Worm (Caenorhabditis elegans) whole organism, L1 larva: Measurements from ENCODE around the gene sru-39.

Experiments
- aly-2 ChIP-seq: fragments of 150-350 bp; optimal IDR thresholded peaks from 2 replicates; lab custom pipeline; 2014; ENCODE audit warnings: missing biosample characterization, missing genetic modification characterization
- ceh-82 ChIP-seq, 3 experiments: fragments of 150-350 bp in 1 of 3; sonication (generic microtip) in 2 of 3; optimal IDR thresholded peaks; 2 replicates each; lab custom pipeline; 2014 to 2017; ENCODE audit warnings: missing biosample characterization in 3 of 3, missing genetic modification characterization in 3 of 3
- egl-27 ChIP-seq, 2 experiments: fragments of 150-350 bp in 1 of 2; sonication (generic microtip); optimal IDR thresholded peaks; 3 replicates each; lab custom pipeline; 2017 to 2018; ENCODE audit warnings: missing biosample characterization in 2 of 2, missing genetic modification characterization in 2 of 2, missing genetic modification reagents in 2 of 2
- elt-2 ChIP-seq: sonication (generic microtip); optimal IDR thresholded peaks from 2 replicates; lab custom pipeline; 2016; ENCODE audit warnings: missing genetic modification characterization, mild to moderate bottlenecking, inconsistent platforms, missing compliant biosample characterization, missing genetic modification reagents
- lsy-2 ChIP-seq, 2 experiments: fragments of 150-350 bp; optimal IDR thresholded peaks; 2 replicates each; lab custom pipeline; 2014; ENCODE audit warnings: missing biosample characterization in 2 of 2, missing genetic modification characterization in 2 of 2
- mep-1 ChIP-seq: fragments of 150-350 bp; optimal IDR thresholded peaks from 2 replicates; lab custom pipeline; 2014; ENCODE audit warnings: missing biosample characterization, missing genetic modification characterization
- nhr-19 ChIP-seq: fragments of 200-800 bp; sonication (Bioruptor generic); conservative IDR thresholded peaks from 2 replicates; pipeline ENCODE4 v1.3.6; 2022; ENCODE audit warnings: missing genetic modification characterization, missing compliant biosample characterization
- nhr-237 ChIP-seq: fragments of 150-350 bp; optimal IDR thresholded peaks from 2 replicates; lab custom pipeline; 2014; ENCODE audit warnings: missing biosample characterization, missing genetic modification characterization
- nhr-85 ChIP-seq: sonication (generic microtip); peaks from one replicate; lab custom pipeline; 2016; ENCODE audit warnings: missing genetic modification characterization, inconsistent platforms, missing compliant biosample characterization
- sptf-1 ChIP-seq: fragments of 150-350 bp; optimal IDR thresholded peaks from 2 replicates; lab custom pipeline; 2014; ENCODE audit warnings: missing biosample characterization, missing genetic modification characterization
- unc-62 ChIP-seq: fragments of 150-350 bp; optimal IDR thresholded peaks from 2 replicates; lab custom pipeline; 2014; ENCODE audit warnings: missing biosample characterization, missing genetic modification reagents, missing genetic modification characterization

DNA sequence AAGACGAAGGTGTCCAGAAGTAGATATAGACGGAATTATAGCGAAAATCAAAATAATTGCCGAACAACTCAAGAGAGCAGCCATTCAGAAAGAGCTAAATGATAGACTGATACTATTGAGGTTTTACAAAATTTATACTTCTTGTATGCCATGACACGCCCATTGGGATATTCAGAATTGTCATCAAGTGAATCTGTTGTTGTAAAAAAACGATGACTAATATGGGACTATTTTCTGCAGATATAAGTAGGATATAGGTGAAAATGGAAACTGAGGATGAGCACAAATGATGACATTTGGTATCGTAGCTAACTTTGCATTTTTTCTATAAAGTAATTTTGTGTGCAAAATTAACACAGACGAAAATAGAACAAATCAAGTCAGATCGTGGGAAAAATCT lies 47.6 kb upstream of the sru-39 start, which contains the start of gene F58E6.8:
- TF ChIP-seq aly-2 (tag; lab: Kevin White, UChicago) (no peak), nhr-19 (GFP tag; lab: Robert Waterston, UW) (no peak), unc-62 (GFP tag; lab: Kevin White, UChicago) (no peak), elt-2 (tag; lab: Kevin White, UChicago) (no peak), ceh-82 (tag; optimal IDR thresholded peaks at IDR 0.05; lab: Kevin White, UChicago) (no peak), nhr-85 (no peak), sptf-1 (tag; lab: Kevin White, UChicago) (no peak), egl-27 (tag; optimal IDR thresholded peaks at IDR 0.05; lab: Kevin White, UChicago) (no peak), nhr-237 (no peak), mep-1 (no peak), lsy-2 (tag; optimal IDR thresholded peaks at IDR 0.05; lab: Kevin White, UChicago) (no peak)
